Fruit fly (Drosophila melanogaster) whole organism: Measurements from ENCODE around the gene CG5276.

Experiments used
- Dll ChIP-seq: fragments of >200 bp; optimal IDR thresholded peaks from 2 replicates; lab custom pipeline; 2017
- EcR ChIP-seq, 2 experiments: fragments of >200 bp; optimal IDR thresholded peaks; 2 replicates each; lab custom pipeline; 2017; ENCODE audit warnings: missing biosample characterization in 2 of 2, missing genetic modification characterization in 2 of 2, missing genetic modification reagents in 2 of 2
- pan ChIP-seq: fragments of >200 bp; optimal IDR thresholded peaks from 2 replicates; lab custom pipeline; 2017
- psq ChIP-seq: fragments of >200 bp; optimal IDR thresholded peaks from 2 replicates; lab custom pipeline; 2017
- usp ChIP-seq: fragments of >200 bp; optimal IDR thresholded peaks from 2 replicates; lab custom pipeline; 2017; ENCODE audit warnings: missing biosample characterization, missing genetic modification characterization, mixed read lengths

DNA sequence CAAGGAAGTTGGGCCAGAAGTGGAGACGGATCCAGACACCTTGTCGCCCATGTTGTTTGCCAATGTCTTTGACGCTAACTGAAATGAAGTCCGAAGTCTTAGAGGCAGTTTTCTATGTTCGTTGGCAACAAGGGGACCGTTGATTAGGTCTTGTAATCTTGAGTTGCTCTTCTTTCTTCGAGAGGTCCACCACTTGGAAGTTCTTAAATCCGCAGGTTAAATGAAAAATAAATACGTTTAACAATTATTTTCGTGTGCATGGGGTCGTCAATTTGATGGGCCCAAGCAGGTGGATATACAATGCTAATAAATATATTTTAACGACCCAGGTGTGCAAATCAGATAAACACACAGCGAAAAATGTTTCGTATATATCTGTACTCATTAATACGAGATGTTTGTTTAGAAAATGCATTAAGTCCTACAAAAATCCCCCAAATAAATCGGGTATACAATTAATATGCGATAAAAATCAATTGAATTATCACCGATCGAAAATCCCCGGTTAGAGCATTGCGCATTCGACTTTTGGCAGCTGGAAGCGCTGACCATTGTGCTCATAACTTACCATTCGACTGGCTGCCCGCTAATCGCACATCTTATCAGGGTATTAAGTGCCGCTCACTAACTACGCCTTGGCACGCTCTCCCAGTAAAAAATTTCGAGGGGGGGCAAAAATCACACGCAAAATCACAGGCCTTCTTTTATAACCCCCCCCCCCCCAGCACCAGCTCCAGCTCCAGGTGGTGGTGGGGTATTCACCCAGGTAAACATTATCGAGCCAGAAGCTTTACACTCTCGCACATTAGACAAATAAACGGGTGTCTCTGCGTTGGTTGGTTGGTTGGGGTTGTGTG, 29.2 kb downstream of the CG5276 start, which contains the start of gene PGRP-LB:
- TF ChIP-seq pan (lab: Kevin White, UChicago) (no peak), EcR (GFP tag; optimal IDR thresholded peaks at IDR 0.05; lab: Kevin White, UChicago) (no peak), usp (no peak), psq (lab: Kevin White, UChicago) (no peak), Dll (lab: Kevin White, UChicago) (no peak)
